Worm (Caenorhabditis elegans) whole organism, young adult: ENCODE results near the gene pho-11.

Source experiments
- F23B12.7 ChIP-seq: sonication (generic microtip); optimal IDR thresholded peaks from 2 replicates; lab custom pipeline; 2017; ENCODE audit warnings: missing genetic modification characterization, mild to moderate bottlenecking, missing compliant biosample characterization, antibody characterized with exemption, moderate library complexity; ENCODE audit not compliant: insufficient read depth
- Y56A3A.18 ChIP-seq: fragments of 200-800 bp; sonication (Bioruptor generic); IDR thresholded peaks from 2 replicates; pipeline ENCODE4 v1.3.6; 2022; ENCODE audit warnings: missing genetic modification reagents, missing genetic modification characterization, missing compliant biosample characterization
- ama-1 ChIP-seq, 3 experiments: fragments of 150-350 bp in 1 of 3; sonication (generic microtip) in 2 of 3; optimal IDR thresholded peaks; 2 replicates each; lab custom pipeline; 2014 to 2018; ENCODE audit warnings: missing biosample characterization in 2 of 3, missing genetic modification characterization in 2 of 3, missing genetic modification reagents in 2 of 3
- ceh-79 ChIP-seq: sonication (generic microtip); optimal IDR thresholded peaks from 2 replicates; lab custom pipeline; 2017; ENCODE audit warnings: mild to moderate bottlenecking, missing genetic modification characterization, missing compliant biosample characterization
- ekl-4 ChIP-seq: fragments of 200-800 bp; sonication (Bioruptor generic); IDR thresholded peaks from 2 replicates; pipeline ENCODE4 v1.3.6; 2022; ENCODE audit warnings: missing genetic modification reagents, missing genetic modification characterization, missing compliant biosample characterization
- ets-4 ChIP-seq: fragments of 200-800 bp; sonication (Bioruptor generic); optimal IDR thresholded peaks from 2 replicates; lab custom pipeline; 2018; ENCODE audit warnings: mild to moderate bottlenecking, missing genetic modification characterization, missing compliant biosample characterization
- nhr-120 ChIP-seq: fragments of 200-800 bp; sonication (Bioruptor generic); IDR thresholded peaks from 2 replicates; pipeline ENCODE4 v1.3.6; 2022; ENCODE audit warnings: missing genetic modification characterization, missing compliant biosample characterization
- nhr-27 ChIP-seq: fragments of 200-800 bp; sonication (Bioruptor generic); optimal IDR thresholded peaks from 2 replicates; lab custom pipeline; 2018; ENCODE audit warnings: mild to moderate bottlenecking, missing genetic modification characterization, moderate library complexity, missing compliant biosample characterization
- pha-4 ChIP-seq: fragments of 150-350 bp; sonication (generic microtip); optimal IDR thresholded peaks from 2 replicates; lab custom pipeline; 2014; ENCODE audit warnings: missing biosample characterization, missing genetic modification reagents, missing genetic modification characterization
- snpc-1.1 ChIP-seq: sonication (generic microtip); optimal IDR thresholded peaks from 2 replicates; lab custom pipeline; 2017; ENCODE audit warnings: missing genetic modification characterization, mild to moderate bottlenecking, missing compliant biosample characterization, antibody characterized with exemption, moderate library complexity, missing genotype, missing genetic modification reagents; ENCODE audit not compliant: insufficient read depth
- somi-1 ChIP-seq: fragments of 200-800 bp; sonication (Bioruptor generic); optimal IDR thresholded peaks from 2 replicates; lab custom pipeline; 2018; ENCODE audit warnings: mild to moderate bottlenecking, missing genetic modification characterization, missing compliant biosample characterization
- unc-130 ChIP-seq: sonication (generic microtip); optimal IDR thresholded peaks from 2 replicates; lab custom pipeline; 2016; ENCODE audit warnings: missing genetic modification reagents, missing genetic modification characterization, missing compliant biosample characterization

DNA sequence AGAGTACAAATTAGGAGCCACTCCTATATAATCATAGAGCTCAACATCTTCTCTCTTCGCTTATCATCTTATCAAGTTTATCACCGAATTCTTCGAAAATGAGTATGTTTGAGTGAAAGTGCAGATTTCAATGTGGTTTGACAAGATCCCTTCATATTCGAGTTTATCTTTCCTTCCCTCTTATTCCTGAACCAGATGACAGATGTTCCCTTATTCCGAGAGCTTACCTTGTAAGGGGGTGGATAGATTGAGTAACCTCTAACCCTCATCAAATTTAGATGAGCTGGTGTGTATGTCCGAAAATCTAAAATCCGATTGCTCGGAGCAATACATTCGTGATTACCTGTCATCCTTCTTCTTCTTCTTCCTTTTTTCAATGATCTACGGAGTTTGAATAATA is 17.0 kb downstream of the pho-11 start:
- TF ChIP-seq ceh-79 (tag; lab: Kevin White, UChicago): no peak
- TF ChIP-seq snpc-1.1 (tag; lab: Kevin White, UChicago): no peak
- no peak for TF ChIP-seq ama-1 (optimal IDR thresholded peaks at IDR 0.05; lab: Kevin White, UChicago)
- no peak for TF ChIP-seq ama-1 (GFP tag; optimal IDR thresholded peaks at IDR 0.05; lab: Kevin White, UChicago)
- TF ChIP-seq F23B12.7: no peak
- TF ChIP-seq nhr-27 (tag; lab: Kevin White, UChicago): no peak
- no peak for TF ChIP-seq pha-4 (tag; lab: Kevin White, UChicago)
- TF ChIP-seq somi-1 (GFP tag; lab: Kevin White, UChicago): no peak
- TF ChIP-seq Y56A3A.18: no peak
- no peak for TF ChIP-seq ets-4 (GFP tag; lab: Kevin White, UChicago)
- no peak for TF ChIP-seq unc-130 (GFP tag; lab: Kevin White, UChicago)
- TF ChIP-seq nhr-120: no peak
- no peak for TF ChIP-seq ekl-4 (GFP tag; lab: Robert Waterston, UW)
